Worm (Caenorhabditis elegans) whole organism, mixed stage, embryonic: ENCODE data around the gene Y4C6B.7.
"Not testable (repeated sequence)": the region's sequence is repeated elsewhere in the genome, so short reads cannot be mapped to it uniquely, and the experiment has no call there.

Experiments used
- bed-3 ChIP-seq: fragments of 200-800 bp; sonication (Bioruptor generic); optimal IDR thresholded peaks from 3 replicates; lab custom pipeline; 2018; ENCODE audit warnings: mild to moderate bottlenecking, missing genetic modification characterization, moderate library complexity, missing compliant biosample characterization
- blmp-1 ChIP-seq: fragments of 150-350 bp; optimal IDR thresholded peaks from 2 replicates; lab custom pipeline; 2014; ENCODE audit warnings: missing biosample characterization, missing genetic modification characterization
- ceh-39 ChIP-seq: fragments of 150-350 bp; optimal IDR thresholded peaks from 2 replicates; lab custom pipeline; 2014; ENCODE audit warnings: missing biosample characterization, missing genetic modification characterization
- ceh-43 ChIP-seq: fragments of 200-800 bp; sonication (Bioruptor generic); optimal IDR thresholded peaks from 2 replicates; lab custom pipeline; 2018; ENCODE audit warnings: mild to moderate bottlenecking, missing genetic modification characterization, moderate library complexity, missing compliant biosample characterization
- ceh-83 ChIP-seq: fragments of 200-800 bp; sonication (Bioruptor generic); optimal IDR thresholded peaks from 2 replicates; lab custom pipeline; 2018; ENCODE audit warnings: mild to moderate bottlenecking, missing genetic modification characterization, missing compliant biosample characterization
- ces-1 ChIP-seq: fragments of 150-350 bp; optimal IDR thresholded peaks from 2 replicates; lab custom pipeline; 2014; ENCODE audit warnings: missing biosample characterization, missing genetic modification reagents, missing genetic modification characterization
- cnd-1 ChIP-seq: fragments of 200-800 bp; sonication (Bioruptor generic); optimal IDR thresholded peaks from 2 replicates; lab custom pipeline; 2018; ENCODE audit warnings: mild to moderate bottlenecking, missing genetic modification characterization, missing compliant biosample characterization
- drap-1 ChIP-seq: fragments of 200-800 bp; sonication (Bioruptor generic); optimal IDR thresholded peaks from 3 replicates; lab custom pipeline; 2018; ENCODE audit warnings: mild to moderate bottlenecking, missing genetic modification characterization, missing compliant biosample characterization
- elt-1 ChIP-seq: sonication (generic microtip); optimal IDR thresholded peaks from 2 replicates; lab custom pipeline; 2017; ENCODE audit warnings: missing genetic modification characterization, mild to moderate bottlenecking, missing compliant biosample characterization, antibody characterized with exemption, moderate library complexity, borderline replicate concordance; ENCODE audit not compliant: insufficient read depth
- elt-3 ChIP-seq: fragments of 150-350 bp; optimal IDR thresholded peaks from 2 replicates; lab custom pipeline; 2014; ENCODE audit warnings: missing biosample characterization, missing genetic modification characterization
- flh-1 ChIP-seq: fragments of 200-800 bp; sonication (Bioruptor generic); optimal IDR thresholded peaks from 2 replicates; lab custom pipeline; 2018; ENCODE audit warnings: mild to moderate bottlenecking, missing genetic modification characterization, moderate library complexity, missing compliant biosample characterization
- ham-2 ChIP-seq: fragments of 200-800 bp; sonication (Bioruptor generic); optimal IDR thresholded peaks from 2 replicates; lab custom pipeline; 2018; ENCODE audit warnings: mild to moderate bottlenecking, missing genetic modification characterization, missing compliant biosample characterization
- hlh-1 ChIP-seq: fragments of 150-350 bp; optimal IDR thresholded peaks from 2 replicates; lab custom pipeline; 2014; ENCODE audit warnings: missing biosample characterization, missing genetic modification reagents, missing genetic modification characterization
- lin-13 ChIP-seq: fragments of 150-350 bp; optimal IDR thresholded peaks from 2 replicates; lab custom pipeline; 2014; ENCODE audit warnings: missing biosample characterization, missing genetic modification characterization
- lsy-2 ChIP-seq: fragments of 150-350 bp; optimal IDR thresholded peaks from 2 replicates; lab custom pipeline; 2014; ENCODE audit warnings: missing biosample characterization, missing genetic modification characterization
- mab-5 ChIP-seq: fragments of 150-350 bp; optimal IDR thresholded peaks from 2 replicates; lab custom pipeline; 2014; ENCODE audit warnings: missing biosample characterization, missing genetic modification characterization
- mep-1 ChIP-seq: fragments of 150-350 bp; optimal IDR thresholded peaks from 2 replicates; lab custom pipeline; 2017; ENCODE audit warnings: missing biosample characterization, missing genetic modification reagents, missing genetic modification characterization, inconsistent platforms
- mls-2 ChIP-seq: sonication (generic microtip); optimal IDR thresholded peaks from 2 replicates; lab custom pipeline; 2016; ENCODE audit warnings: mild to moderate bottlenecking, missing genetic modification characterization, moderate library complexity, missing compliant biosample characterization
- nhr-12 ChIP-seq: fragments of 150-350 bp; optimal IDR thresholded peaks from 2 replicates; lab custom pipeline; 2014; ENCODE audit warnings: missing biosample characterization, missing genetic modification characterization
- nhr-2 ChIP-seq: fragments of 150-350 bp; optimal IDR thresholded peaks from 2 replicates; lab custom pipeline; 2014; ENCODE audit warnings: missing biosample characterization, missing genetic modification characterization
- nhr-237 ChIP-seq: fragments of 150-350 bp; optimal IDR thresholded peaks from 2 replicates; lab custom pipeline; 2014; ENCODE audit warnings: missing biosample characterization, missing genetic modification characterization
- nhr-28 ChIP-seq: fragments of 150-350 bp; optimal IDR thresholded peaks from 2 replicates; lab custom pipeline; 2014; ENCODE audit warnings: missing biosample characterization, missing genetic modification characterization
- nhr-76 ChIP-seq: sonication (generic microtip); optimal IDR thresholded peaks from 2 replicates; lab custom pipeline; 2017; ENCODE audit warnings: missing biosample characterization, missing genetic modification characterization
- pha-4 ChIP-seq: fragments of 150-350 bp; optimal IDR thresholded peaks from 2 replicates; lab custom pipeline; 2018; ENCODE audit warnings: missing biosample characterization, missing genetic modification reagents, missing genetic modification characterization
- sem-2 ChIP-seq: fragments of 200-800 bp; sonication (Bioruptor generic); optimal IDR thresholded peaks from 2 replicates; lab custom pipeline; 2018; ENCODE audit warnings: mild to moderate bottlenecking, missing genetic modification characterization, missing compliant biosample characterization
- snpc-4 ChIP-seq: fragments of 150-350 bp; optimal IDR thresholded peaks from 2 replicates; lab custom pipeline; 2014; ENCODE audit warnings: missing biosample characterization, missing genetic modification characterization
- sptf-1 ChIP-seq: sonication (generic microtip); optimal IDR thresholded peaks from 2 replicates; lab custom pipeline; 2017; ENCODE audit warnings: mild to moderate bottlenecking, missing genetic modification characterization, moderate library complexity, missing compliant biosample characterization
- tbx-8 ChIP-seq: fragments of 200-800 bp; sonication (Bioruptor generic); optimal IDR thresholded peaks from 2 replicates; lab custom pipeline; 2018; ENCODE audit warnings: mild to moderate bottlenecking, missing genetic modification characterization, moderate library complexity, missing compliant biosample characterization
- unc-39 ChIP-seq: fragments of 150-350 bp; optimal IDR thresholded peaks from 2 replicates; lab custom pipeline; 2014; ENCODE audit warnings: missing biosample characterization, missing genetic modification characterization
- unc-62 ChIP-seq: fragments of 150-350 bp; optimal IDR thresholded peaks from 2 replicates; lab custom pipeline; 2014; ENCODE audit warnings: missing biosample characterization, missing genetic modification reagents, missing genetic modification characterization
- zip-8 ChIP-seq: fragments of 150-350 bp; optimal IDR thresholded peaks from 2 replicates; lab custom pipeline; 2014; ENCODE audit warnings: missing biosample characterization, missing genetic modification characterization
- ztf-11 ChIP-seq: fragments of 150-350 bp; optimal IDR thresholded peaks from 2 replicates; lab custom pipeline; 2014; ENCODE audit warnings: missing biosample characterization, missing genetic modification characterization

The Y4C6B.7 gene

ce11 chrIV:5350480-5351193, 2.6 kb downstream of the Y4C6B.7 start, which contains the start of gene gba-4:
Gene gba-4 (minus strand): TSS chrIV:5350897.
- not testable (repeated sequence) for TF ChIP-seq tbx-8; ceh-39 (tag; lab: Kevin White, UChicago); ces-1 (GFP tag; lab: Kevin White, UChicago)

- no peak for TF ChIP-seq lin-13 (tag; lab: Kevin White, UChicago)
- no peak for TF ChIP-seq elt-1
- no peak for TF ChIP-seq flh-1 (GFP tag; lab: Kevin White, UChicago)
- TF ChIP-seq hlh-1 (tag; lab: Kevin White, UChicago) = no peak
- no peak for TF ChIP-seq bed-3
- TF ChIP-seq ztf-11 (tag; lab: Kevin White, UChicago) = no peak
- TF ChIP-seq mls-2 (tag; lab: Kevin White, UChicago) = no peak
- no peak for TF ChIP-seq snpc-4 (tag; lab: Kevin White, UChicago)
- no peak for TF ChIP-seq lsy-2
- TF ChIP-seq cnd-1 (tag; lab: Kevin White, UChicago) = no peak
- no peak for TF ChIP-seq ces-1 (GFP tag; lab: Kevin White, UChicago)
- no peak for TF ChIP-seq ham-2
- no peak for TF ChIP-seq blmp-1 (tag; lab: Kevin White, UChicago)
- TF ChIP-seq ceh-39 (tag; lab: Kevin White, UChicago) = no peak
- TF ChIP-seq mep-1 (tag; lab: Kevin White, UChicago) = no peak
- TF ChIP-seq tbx-8 = no peak
- TF ChIP-seq nhr-237 = no peak
- no peak for TF ChIP-seq nhr-76 (tag; lab: Kevin White, UChicago)
- TF ChIP-seq, all 35 proteins: peak for 0
These were observed 9.1 kb downstream of the Y4C6B.7 start for ce11 chrIV:5344168-5344567.

DNA sequence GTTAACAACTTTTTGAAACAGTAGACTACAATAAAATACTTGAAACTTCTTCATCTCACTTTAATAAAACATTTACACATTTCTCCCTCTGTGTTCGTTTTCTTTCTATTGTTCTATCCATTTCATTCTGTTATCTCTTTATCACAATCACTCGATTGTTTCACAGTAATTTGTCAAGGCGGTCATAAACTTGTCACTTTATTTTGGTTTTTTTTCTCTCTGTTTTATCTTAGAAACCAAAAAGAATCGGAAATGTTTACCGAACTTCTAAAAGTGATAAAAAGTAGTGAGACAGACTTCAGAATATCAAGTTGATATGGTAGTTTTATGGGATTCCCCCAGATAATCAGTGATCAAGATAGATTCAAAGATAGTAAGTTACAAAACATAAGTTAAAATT, 14.0 kb downstream of the Y4C6B.7 start, which contains the start of gene Y4C6B.2:
TSS of gene Y4C6B.2 (plus strand) at position 320 of the 400 bp plus-strand sequence.
- TF ChIP-seq nhr-12 (tag; lab: Kevin White, UChicago) (no peak), unc-39 (tag; lab: Kevin White, UChicago) (no peak), ham-2 (no peak), tbx-8 (no peak), ceh-39 (tag; lab: Kevin White, UChicago) (no peak), nhr-2 (no peak), lin-13 (tag; lab: Kevin White, UChicago) (no peak), pha-4 (no peak), ces-1 (GFP tag; lab: Kevin White, UChicago) (no peak), elt-1 (no peak), bed-3 (no peak), lsy-2 (no peak), nhr-28 (no peak), mab-5 (no peak), cnd-1 (tag; lab: Kevin White, UChicago) (no peak), ceh-43 (GFP tag; lab: Kevin White, UChicago) (no peak), unc-62 (GFP tag; lab: Kevin White, UChicago) (no peak), drap-1 (no peak)
- TF ChIP-seq, all 35 proteins: peak for 0

- no peak for TF ChIP-seq drap-1
- TF ChIP-seq nhr-28 = no peak
- no peak for TF ChIP-seq nhr-76 (tag; lab: Kevin White, UChicago)
- no peak for TF ChIP-seq flh-1 (GFP tag; lab: Kevin White, UChicago)
- TF ChIP-seq mab-5 = no peak
- no peak for TF ChIP-seq elt-3 (tag; lab: Kevin White, UChicago)
- no peak for TF ChIP-seq nhr-237
- no peak for TF ChIP-seq unc-62 (GFP tag; lab: Kevin White, UChicago)
- no peak for TF ChIP-seq blmp-1 (tag; lab: Kevin White, UChicago)
- TF ChIP-seq zip-8 (tag; lab: Kevin White, UChicago) = no peak
- TF ChIP-seq mep-1 (tag; lab: Kevin White, UChicago) = no peak
- no peak for TF ChIP-seq ceh-39 (tag; lab: Kevin White, UChicago)
- TF ChIP-seq ceh-43 (GFP tag; lab: Kevin White, UChicago) = no peak
- TF ChIP-seq pha-4 = no peak
- no peak for TF ChIP-seq ham-2
- TF ChIP-seq hlh-1 (tag; lab: Kevin White, UChicago) = no peak
- no peak for TF ChIP-seq unc-39 (tag; lab: Kevin White, UChicago)
These were observed 15.6 kb downstream of the Y4C6B.7 start for ce11 chrIV:5337649-5338048.

ce11 chrIV:5334518-5334917, 18.7 kb downstream of the Y4C6B.7 start:
- peak; percentile 20 for TF ChIP-seq mep-1 (tag; lab: Kevin White, UChicago)
- peak; percentile 45 for TF ChIP-seq ceh-83 (GFP tag; lab: Kevin White, UChicago)
- peak; percentile 12 for TF ChIP-seq nhr-12 (tag; lab: Kevin White, UChicago)
- TF ChIP-seq lsy-2 = peak; percentile 12
- TF ChIP-seq ceh-43 (GFP tag; lab: Kevin White, UChicago) = peak; percentile 44
- peak; percentile 66 for TF ChIP-seq bed-3
- TF ChIP-seq nhr-2 = no peak
- TF ChIP-seq sem-2 (GFP tag; lab: Kevin White, UChicago) = no peak
- TF ChIP-seq sptf-1 (tag; lab: Kevin White, UChicago) = no peak
- no peak for TF ChIP-seq hlh-1 (tag; lab: Kevin White, UChicago)
- TF ChIP-seq, all 35 proteins: peak for 6
